Worm (Caenorhabditis elegans) whole organism, L4 larva: ENCODE measurements around the gene F01D5.2.

Source experiments
- ceh-28 ChIP-seq: fragments of 150-350 bp; optimal IDR thresholded peaks from 2 replicates; lab custom pipeline; 2014; ENCODE audit warnings: missing biosample characterization, missing genetic modification reagents, missing genetic modification characterization
- hmg-1.1 ChIP-seq: fragments of 200-800 bp; sonication (Bioruptor generic); IDR thresholded peaks from 2 replicates; pipeline ENCODE4 v1.3.6; 2022; ENCODE audit warnings: missing genetic modification reagents, missing genetic modification characterization, missing compliant biosample characterization

DNA sequence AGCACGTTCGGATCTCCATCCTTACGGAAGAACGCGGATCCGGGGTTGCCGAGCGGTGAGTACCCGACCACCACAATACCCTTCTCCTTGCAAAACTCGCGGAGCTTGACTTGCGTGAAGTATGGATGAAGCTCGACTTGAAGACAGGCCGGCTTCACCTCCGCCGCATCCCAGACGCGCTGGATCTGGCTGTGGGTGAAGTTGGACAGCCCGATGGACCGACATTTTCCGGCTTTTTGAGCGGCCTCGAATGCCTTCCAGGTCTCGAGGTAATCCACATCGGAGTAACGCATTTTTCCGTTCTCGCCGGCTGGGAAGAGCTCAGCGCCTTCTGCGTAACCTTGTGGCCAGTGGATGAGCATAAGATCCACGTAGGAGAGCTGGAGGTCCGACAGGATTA is 26.7 kb downstream of the F01D5.2 start:
- TF ChIP-seq ceh-28 (tag; lab: Kevin White, UChicago) (no peak), hmg-1.1 (GFP tag; lab: Robert Waterston, UW) (no peak)
